Fruit fly (Drosophila melanogaster) whole organism, pupa: Measurements from ENCODE around the gene Kmn2.

Source experiments
- CG10348 ChIP-seq: fragments of 200-800 bp; sonication (Bioruptor generic); IDR thresholded peaks from 2 replicates; pipeline ENCODE4 v1.3.6; 2022; ENCODE audit warnings: missing biosample characterization, missing genetic modification characterization
- CG12605 ChIP-seq: fragments of 200-800 bp; sonication (Bioruptor generic); IDR thresholded peaks from 2 replicates; pipeline ENCODE4 v1.3.6; 2022; ENCODE audit warnings: missing biosample characterization, missing genetic modification characterization
- CG13204 ChIP-seq: fragments of 200-800 bp; sonication (Bioruptor generic); optimal IDR thresholded peaks from 2 replicates; lab custom pipeline; 2018; ENCODE audit warnings: missing biosample characterization, mild to moderate bottlenecking, missing genetic modification characterization, moderate library complexity
- CG14655 ChIP-seq: fragments of 200-800 bp; sonication (Bioruptor generic); optimal IDR thresholded peaks from 3 replicates; lab custom pipeline; 2017; ENCODE audit warnings: mild to moderate bottlenecking, missing biosample characterization, missing genetic modification reagents, missing genetic modification characterization
- CG15710 ChIP-seq: fragments of 200-800 bp; sonication (Bioruptor generic); optimal IDR thresholded peaks from 2 replicates; lab custom pipeline; 2018; ENCODE audit warnings: missing biosample characterization, mild to moderate bottlenecking, missing genetic modification characterization, moderate library complexity
- CG17806 ChIP-seq: fragments of 200-800 bp; sonication (Bioruptor generic); optimal IDR thresholded peaks from 2 replicates; lab custom pipeline; 2018; ENCODE audit warnings: missing biosample characterization, mild to moderate bottlenecking, missing genetic modification characterization, moderate library complexity
- CG32121 ChIP-seq: fragments of 200-800 bp; sonication (Bioruptor generic); IDR thresholded peaks from 2 replicates; pipeline ENCODE4 v1.3.6; 2022; ENCODE audit warnings: missing biosample characterization, missing genetic modification characterization
- CG34367 ChIP-seq: fragments of 200-800 bp; sonication (Bioruptor generic); optimal IDR thresholded peaks from 2 replicates; lab custom pipeline; 2018; ENCODE audit warnings: missing biosample characterization, mild to moderate bottlenecking, missing genetic modification characterization
- CG4496 ChIP-seq: fragments of 200-800 bp; sonication (Bioruptor generic); IDR thresholded peaks from 3 replicates; pipeline ENCODE4 v1.3.6; 2022; ENCODE audit warnings: missing biosample characterization, missing genetic modification characterization
- CG8159 ChIP-seq: fragments of 200-800 bp; sonication (Bioruptor generic); optimal IDR thresholded peaks from 3 replicates; lab custom pipeline; 2018; ENCODE audit warnings: missing biosample characterization, mild to moderate bottlenecking, missing genetic modification characterization, moderate library complexity
- CG8301 ChIP-seq: fragments of 200-800 bp; sonication (Bioruptor generic); optimal IDR thresholded peaks from 2 replicates; lab custom pipeline; 2018; ENCODE audit warnings: missing biosample characterization, mild to moderate bottlenecking, missing genetic modification characterization
- CG9948 ChIP-seq: fragments of 200-800 bp; sonication (Bioruptor generic); optimal IDR thresholded peaks from 2 replicates; lab custom pipeline; 2018; ENCODE audit warnings: missing biosample characterization, mild to moderate bottlenecking, missing genetic modification characterization, moderate library complexity
- D1 ChIP-seq: fragments of 200-800 bp; sonication (Bioruptor generic); optimal IDR thresholded peaks from 2 replicates; lab custom pipeline; 2018; ENCODE audit warnings: missing biosample characterization, mild to moderate bottlenecking, missing genetic modification characterization, moderate library complexity
- EcR ChIP-seq: fragments of 200-800 bp; sonication (Bioruptor generic); optimal IDR thresholded peaks from 3 replicates; lab custom pipeline; 2019; ENCODE audit warnings: missing biosample characterization, missing genetic modification characterization, mild to moderate bottlenecking, moderate library complexity, missing genetic modification reagents
- Ets98B ChIP-seq: fragments of 200-800 bp; sonication (Bioruptor generic); IDR thresholded peaks from 2 replicates; pipeline ENCODE4 v1.3.6; 2022; ENCODE audit warnings: missing biosample characterization, missing genetic modification characterization
- Pif1A ChIP-seq: fragments of 200-800 bp; sonication (Bioruptor generic); optimal IDR thresholded peaks from 3 replicates; lab custom pipeline; 2016; ENCODE audit warnings: missing biosample characterization, missing genetic modification characterization
- Pif1B ChIP-seq: fragments of 200-800 bp; sonication (Bioruptor generic); optimal IDR thresholded peaks from 3 replicates; lab custom pipeline; 2016; ENCODE audit warnings: missing biosample characterization, missing genetic modification characterization
- Snoo ChIP-seq: fragments of 200-800 bp; sonication (Bioruptor generic); optimal IDR thresholded peaks from 3 replicates; lab custom pipeline; 2017; ENCODE audit warnings: missing biosample characterization, mild to moderate bottlenecking, missing genetic modification characterization, inconsistent platforms
- fd96Ca ChIP-seq: fragments of 200-800 bp; sonication (Bioruptor generic); IDR thresholded peaks from 3 replicates; pipeline ENCODE4 v1.3.6; 2022; ENCODE audit warnings: missing biosample characterization, missing genetic modification characterization
- gl ChIP-seq: fragments of 200-800 bp; sonication (Bioruptor generic); optimal IDR thresholded peaks from 2 replicates; lab custom pipeline; 2018; ENCODE audit warnings: missing biosample characterization, mild to moderate bottlenecking, missing genetic modification characterization
- rn ChIP-seq: fragments of 200-800 bp; sonication (Bioruptor generic); IDR thresholded peaks from 2 replicates; pipeline ENCODE4 v1.3.6; 2022; ENCODE audit warnings: missing biosample characterization, missing genetic modification characterization

Gene Kmn2

dm6 chr3R:7966544-7967264 is 34.4 kb downstream of the Kmn2 start:
- TF ChIP-seq CG13204 (GFP tag; lab: Kevin White, UChicago) (peak; percentile 74), Pif1B (no peak), CG32121 (GFP tag; lab: Robert Waterston, UW) (peak; percentile 12; the same call in 1 of the 2 replicates), CG4496 (GFP tag; lab: Robert Waterston, UW) (peak; percentile 76), gl (tag; lab: Kevin White, UChicago) (peak; percentile 16), CG15710 (tag; lab: Kevin White, UChicago) (no peak), CG12605 (GFP tag; lab: Robert Waterston, UW) (peak; percentile 62), EcR (GFP tag; lab: Kevin White, UChicago) (peak; percentile 85), Ets98B (GFP tag; lab: Robert Waterston, UW) (peak; percentile 30; the same call in 1 of the 2 replicates)
- TF ChIP-seq, all 21 proteins: peak for 7

dm6 chr3R:7964751-7965319 is 36.3 kb downstream of the Kmn2 start:
- TF ChIP-seq CG13204 (GFP tag; lab: Kevin White, UChicago) (no peak), CG14655 (GFP tag; lab: Kevin White, UChicago) (no peak), D1 (tag; lab: Kevin White, UChicago) (no peak), CG8301 (tag; lab: Kevin White, UChicago) (no peak), CG10348 (no peak), Pif1A (GFP tag; lab: Kevin White, UChicago) (no peak), CG17806 (tag; lab: Kevin White, UChicago) (no peak), rn (GFP tag; lab: Robert Waterston, UW) (no peak)

- TF ChIP-seq Ets98B (GFP tag; lab: Robert Waterston, UW) (no peak; the same call in 1 of the 2 replicates), CG32121 (GFP tag; lab: Robert Waterston, UW) (peak; percentile 43; the same call in 1 of the 2 replicates), CG8159 (tag; lab: Kevin White, UChicago) (no peak), CG4496 (GFP tag; lab: Robert Waterston, UW) (0 out of 3 replicates have a peak, but pooled peaks have one; percentile 39), CG13204 (GFP tag; lab: Kevin White, UChicago) (peak; percentile 58), Pif1A (GFP tag; lab: Kevin White, UChicago) (no peak)
Measured at dm6 chr3R:7963495-7964132, 37.5 kb downstream of the Kmn2 start.

- TF ChIP-seq CG15710 (tag; lab: Kevin White, UChicago): peak; percentile 66
- TF ChIP-seq Pif1A (GFP tag; lab: Kevin White, UChicago): peak; percentile 15
- peak; percentile 82 for TF ChIP-seq CG8159 (tag; lab: Kevin White, UChicago)
- TF ChIP-seq CG34367 (tag; lab: Kevin White, UChicago): peak; percentile 55
- peak; percentile 78 for TF ChIP-seq CG9948 (tag; lab: Kevin White, UChicago)
- TF ChIP-seq fd96Ca (GFP tag; lab: Robert Waterston, UW): peak; percentile 76
- 0 out of 2 replicates have a peak, but pooled peaks have one; percentile 21 for TF ChIP-seq rn (GFP tag; lab: Robert Waterston, UW)
- TF ChIP-seq Snoo (tag; lab: Kevin White, UChicago): peak; percentile 73
- TF ChIP-seq EcR (GFP tag; lab: Kevin White, UChicago): no peak
- no peak for TF ChIP-seq CG10348
- no peak for TF ChIP-seq CG12605 (GFP tag; lab: Robert Waterston, UW)
- no peak for TF ChIP-seq gl (tag; lab: Kevin White, UChicago)
- no peak for TF ChIP-seq D1 (tag; lab: Kevin White, UChicago)
- TF ChIP-seq CG32121 (GFP tag; lab: Robert Waterston, UW): no peak
- peak; percentile 33 for TF ChIP-seq CG17806 (tag; lab: Kevin White, UChicago)
- TF ChIP-seq CG4496 (GFP tag; lab: Robert Waterston, UW): peak; percentile 73; the same call in 2 of the 3 replicates
- TF ChIP-seq Pif1B: peak; percentile 54
- TF ChIP-seq Ets98B (GFP tag; lab: Robert Waterston, UW): peak; percentile 49
- TF ChIP-seq CG8301 (tag; lab: Kevin White, UChicago): peak; percentile 54
- TF ChIP-seq CG14655 (GFP tag; lab: Kevin White, UChicago): peak; percentile 87
- TF ChIP-seq CG13204 (GFP tag; lab: Kevin White, UChicago): peak; percentile 84
Measured at dm6 chr3R:7962778-7963494, 38.2 kb downstream of the Kmn2 start.

- TF ChIP-seq EcR (GFP tag; lab: Kevin White, UChicago): no peak
- no peak for TF ChIP-seq Pif1A (GFP tag; lab: Kevin White, UChicago)
- TF ChIP-seq CG4496 (GFP tag; lab: Robert Waterston, UW): no peak
- TF ChIP-seq Ets98B (GFP tag; lab: Robert Waterston, UW): no peak
- no peak for TF ChIP-seq Pif1B
- no peak for TF ChIP-seq D1 (tag; lab: Kevin White, UChicago)
- no peak for TF ChIP-seq gl (tag; lab: Kevin White, UChicago)
- no peak for TF ChIP-seq CG32121 (GFP tag; lab: Robert Waterston, UW)
- TF ChIP-seq fd96Ca (GFP tag; lab: Robert Waterston, UW): no peak
- no peak for TF ChIP-seq rn (GFP tag; lab: Robert Waterston, UW)
- no peak for TF ChIP-seq CG9948 (tag; lab: Kevin White, UChicago)
- no peak for TF ChIP-seq CG8301 (tag; lab: Kevin White, UChicago)
- TF ChIP-seq CG13204 (GFP tag; lab: Kevin White, UChicago): no peak
- no peak for TF ChIP-seq CG10348
- no peak for TF ChIP-seq CG12605 (GFP tag; lab: Robert Waterston, UW)
- TF ChIP-seq CG17806 (tag; lab: Kevin White, UChicago): no peak
- TF ChIP-seq CG15710 (tag; lab: Kevin White, UChicago): no peak
- no peak for TF ChIP-seq CG14655 (GFP tag; lab: Kevin White, UChicago)
- no peak for TF ChIP-seq CG8159 (tag; lab: Kevin White, UChicago)
- no peak for TF ChIP-seq Snoo (tag; lab: Kevin White, UChicago)
Measured at dm6 chr3R:7961348-7961747, 39.8 kb downstream of the Kmn2 start.
